Worm (Caenorhabditis elegans) whole organism, L4 larva: ENCODE data around the gene unc-30.

ENCODE experiments used
- ceh-20 ChIP-seq: fragments of 200-800 bp; sonication (Bioruptor generic); IDR thresholded peaks from 2 replicates; pipeline ENCODE4 v1.3.6; 2022; ENCODE audit warnings: missing genetic modification reagents, missing genetic modification characterization, missing compliant biosample characterization
- ces-1 ChIP-seq: fragments of 150-350 bp; sonication (generic microtip); optimal IDR thresholded peaks from 4 replicates; lab custom pipeline; 2014; ENCODE audit warnings: missing biosample characterization, missing genetic modification reagents, missing genetic modification characterization
- lin-1 ChIP-seq: fragments of 200-800 bp; sonication (Bioruptor generic); IDR thresholded peaks from 2 replicates; pipeline ENCODE4 v1.3.6; 2022; ENCODE audit warnings: missing genetic modification reagents, missing genetic modification characterization, missing compliant biosample characterization
- lin-39 ChIP-seq: fragments of 150-350 bp; optimal IDR thresholded peaks from 2 replicates; lab custom pipeline; 2014; ENCODE audit warnings: missing biosample characterization, missing genetic modification reagents, missing genetic modification characterization
- nhr-41 ChIP-seq: fragments of 200-800 bp; sonication (Bioruptor generic); IDR thresholded peaks from 2 replicates; pipeline ENCODE4 v1.3.6; 2022; ENCODE audit warnings: missing genetic modification reagents, missing genetic modification characterization, missing compliant biosample characterization
- set-16 ChIP-seq: fragments of 200-800 bp; sonication (Bioruptor generic); IDR thresholded peaks from 2 replicates; pipeline ENCODE4 v1.3.6; 2022; ENCODE audit warnings: missing genetic modification reagents, missing genetic modification characterization, missing compliant biosample characterization
- spr-1 ChIP-seq: sonication (generic microtip); optimal IDR thresholded peaks from 2 replicates; lab custom pipeline; 2016; ENCODE audit warnings: mild to moderate bottlenecking, missing genetic modification characterization, missing compliant biosample characterization

ce11 chrIV:13089671-13090242 lies 29.0 kb upstream of the unc-30 start:
- TF ChIP-seq spr-1 (tag; lab: Kevin White, UChicago) (no peak), lin-39 (no peak), nhr-41 (no peak), ceh-20 (GFP tag; lab: Robert Waterston, UW) (no peak), set-16 (GFP tag; lab: Robert Waterston, UW) (peak; percentile 95), ces-1 (no peak), lin-1 (GFP tag; lab: Robert Waterston, UW) (no peak)
